Fruit fly (Drosophila melanogaster) whole organism, adult: Measurements from ENCODE around the gene Slmap.

Experiments
- CG33017 ChIP-seq: fragments of 200-800 bp; sonication (Bioruptor generic); optimal IDR thresholded peaks from 2 replicates; lab custom pipeline; 2018; ENCODE audit warnings: missing biosample characterization, mild to moderate bottlenecking, missing genetic modification characterization, moderate library complexity
- cic ChIP-seq: fragments of 200-800 bp; sonication (Bioruptor generic); optimal IDR thresholded peaks from 2 replicates; lab custom pipeline; 2017; ENCODE audit warnings: missing biosample characterization, mild to moderate bottlenecking, missing genetic modification characterization, moderate library complexity

DNA sequence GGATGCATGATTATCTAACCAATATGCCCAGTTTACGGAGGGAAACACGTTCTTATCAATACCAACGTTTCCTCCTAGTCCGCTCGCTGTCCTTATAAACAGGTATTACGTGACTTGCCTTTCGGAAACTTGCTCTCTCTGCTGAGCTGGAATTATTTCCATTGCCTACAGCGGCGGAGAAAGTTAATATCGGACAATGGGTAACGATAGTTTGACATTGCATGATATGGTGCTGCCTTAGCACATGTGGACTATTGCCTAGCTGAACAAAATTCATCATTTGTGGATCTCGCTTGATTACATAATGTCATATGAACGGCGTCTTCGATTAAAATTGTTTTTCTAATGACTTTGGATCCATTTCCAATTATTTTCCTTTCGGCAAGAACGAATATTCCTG lies 4.6 kb upstream of the Slmap start:
- no peak for TF ChIP-seq CG33017 (tag; lab: Kevin White, UChicago)
- no peak for TF ChIP-seq cic (GFP tag; lab: Kevin White, UChicago)
